Fruit fly (Drosophila melanogaster): ENCODE measurements around the gene CG9837.

- TF ChIP-seq CG8478 (optimal IDR thresholded peaks at IDR 0.05) (no peak), CTCF (optimal IDR thresholded peaks at IDR 0.05) (no peak)
Observed at dm6 chr3R:8792463-8793175, 20.8 kb downstream of the CG9837 start.
